Worm (Caenorhabditis elegans) whole organism, L1 larva: ENCODE results near the gene D1079.1.

Experiments
- dpl-1 ChIP-seq, 3 experiments: fragments of 150-350 bp in 2 of 3; sonication (generic microtip) in 1 of 3; optimal IDR thresholded peaks; 2 replicates each; lab custom pipeline; 2014 to 2017; ENCODE audit warnings: missing biosample characterization in 3 of 3, missing genetic modification characterization in 3 of 3, missing genetic modification reagents in 3 of 3
- efl-1 ChIP-seq, 4 experiments: fragments of 150-350 bp; optimal IDR thresholded peaks in 3 of 4; peaks in 1 of 4; 1 replicate in 1 of 4; 2 replicates in 3 of 4; lab custom pipeline; 2014; ENCODE audit warnings: missing biosample characterization in 2 of 4, missing genetic modification characterization in 2 of 4, missing genetic modification reagents in 2 of 4
- egl-27 ChIP-seq, 2 experiments: fragments of 150-350 bp in 1 of 2; sonication (generic microtip); optimal IDR thresholded peaks; 3 replicates each; lab custom pipeline; 2017 to 2018; ENCODE audit warnings: missing biosample characterization in 2 of 2, missing genetic modification characterization in 2 of 2, missing genetic modification reagents in 2 of 2
- fkh-10 ChIP-seq: sonication (generic microtip); optimal IDR thresholded peaks from 2 replicates; lab custom pipeline; 2017; ENCODE audit warnings: missing biosample characterization, missing genetic modification reagents, missing genetic modification characterization
- hlh-17 ChIP-seq: fragments of 200-800 bp; sonication (Bioruptor generic); optimal IDR thresholded peaks from 2 replicates; lab custom pipeline; 2018; ENCODE audit warnings: missing genetic modification characterization, mild to moderate bottlenecking, missing compliant biosample characterization, moderate library complexity, borderline replicate concordance
- lir-3 ChIP-seq: sonication (generic microtip); optimal IDR thresholded peaks from 2 replicates; lab custom pipeline; 2016; ENCODE audit warnings: mild to moderate bottlenecking, missing genetic modification characterization, moderate library complexity, missing compliant biosample characterization; ENCODE audit not compliant: poor library complexity
- nhr-90 ChIP-seq: sonication (generic microtip); optimal IDR thresholded peaks from 2 replicates; lab custom pipeline; 2016; ENCODE audit warnings: mild to moderate bottlenecking, missing genetic modification characterization, missing compliant biosample characterization; ENCODE audit not compliant: poor library complexity
- unc-62 ChIP-seq: fragments of 150-350 bp; optimal IDR thresholded peaks from 2 replicates; lab custom pipeline; 2014; ENCODE audit warnings: missing biosample characterization, missing genetic modification reagents, missing genetic modification characterization

- TF ChIP-seq nhr-90 (tag; lab: Kevin White, UChicago) (no peak), efl-1 (optimal IDR thresholded peaks at IDR 0.05; lab: Kevin White, UChicago) (no peak), efl-1 (GFP tag; optimal IDR thresholded peaks at IDR 0.05 in 1 of 2; lab: Kevin White, UChicago) (no peak), hlh-17 (GFP tag; lab: Kevin White, UChicago) (no peak), fkh-10 (GFP tag; lab: Kevin White, UChicago) (no peak), dpl-1 (GFP tag; optimal IDR thresholded peaks at IDR 0.05; lab: Kevin White, UChicago) (no peak), lir-3 (no peak), unc-62 (GFP tag; lab: Kevin White, UChicago) (no peak), egl-27 (tag; optimal IDR thresholded peaks at IDR 0.05; lab: Kevin White, UChicago) (no peak)
Measured at ce11 chrX:4438823-4439222, 35.9 kb downstream of the D1079.1 start.
